Fruit fly (Drosophila melanogaster) S2 (cell line): ENCODE results near the gene CG10853.

Source experiments
- CG8478 ChIP-seq: fragments of >200 bp; optimal IDR thresholded peaks from 2 replicates; lab custom pipeline; 2018
- CTCF ChIP-seq, 2 experiments: fragments of >200 bp; optimal IDR thresholded peaks; 2 replicates each; lab custom pipeline; 2018

DNA sequence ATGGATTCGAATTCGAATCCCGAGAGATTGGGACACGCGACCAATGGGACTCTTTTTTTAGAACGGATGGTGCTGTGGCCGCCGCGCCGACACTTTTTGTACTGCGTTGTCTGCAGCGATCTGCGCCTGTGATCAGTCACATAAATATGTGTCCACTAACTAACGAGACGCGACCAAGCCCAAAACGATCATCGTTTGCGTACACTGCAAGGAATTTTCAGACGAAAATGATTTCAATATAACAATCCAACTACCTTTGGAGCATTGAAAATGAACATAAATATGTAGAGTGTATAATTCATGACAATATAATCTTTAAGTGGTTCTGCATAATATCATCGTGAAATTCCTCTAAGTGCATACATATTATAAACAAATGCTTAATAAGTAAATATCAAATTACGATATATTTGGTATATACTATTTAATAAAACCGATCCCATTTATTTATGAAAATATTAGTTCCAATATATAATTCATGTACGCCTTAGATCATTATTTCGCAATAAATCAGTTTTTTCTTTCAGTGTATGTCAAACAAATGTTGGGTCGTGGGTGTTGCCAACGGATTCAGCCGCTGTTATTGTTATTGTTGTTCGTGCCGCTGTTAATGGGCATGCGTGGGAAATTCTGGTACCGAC, 12.0 kb upstream of the CG10853 start, which contains the start of gene Eip63F-1:
- TF ChIP-seq CTCF (optimal IDR thresholded peaks at IDR 0.05; lab: Kevin White, UChicago) (no peak), CG8478 (lab: Kevin White, UChicago) (no peak)
